Fruit fly (Drosophila melanogaster) whole organism, embryonic: ENCODE data around the gene Tsen2.

Source experiments
- Adf1 ChIP-seq: fragments of 200-800 bp; sonication (Bioruptor generic); IDR thresholded peaks from 2 replicates; pipeline ENCODE4 v1.3.6; 2022; ENCODE audit warnings: missing biosample characterization, missing genetic modification characterization
- Atf6 ChIP-seq: fragments of 200-800 bp; sonication (Bioruptor generic); IDR thresholded peaks from 2 replicates; pipeline ENCODE4 v1.3.6; 2022; ENCODE audit warnings: missing biosample characterization, missing genetic modification characterization
- Blimp-1 ChIP-seq: fragments of 200-800 bp; sonication (Bioruptor generic); optimal IDR thresholded peaks from 3 replicates; lab custom pipeline; 2018; ENCODE audit warnings: missing biosample characterization, missing genetic modification characterization, mild to moderate bottlenecking, moderate library complexity, missing genetic modification reagents
- C15 ChIP-seq: fragments of 200-800 bp; sonication (Bioruptor generic); IDR thresholded peaks from 3 replicates; pipeline ENCODE4 v1.3.6; 2022; ENCODE audit warnings: missing biosample characterization, missing genetic modification characterization
- CG10267 ChIP-seq: fragments of 200-800 bp; sonication (Bioruptor generic); optimal IDR thresholded peaks from 2 replicates; lab custom pipeline; 2018; ENCODE audit warnings: missing biosample characterization, mild to moderate bottlenecking, missing genetic modification characterization, moderate library complexity
- CG12769 ChIP-seq: fragments of 200-800 bp; sonication (Bioruptor generic); optimal IDR thresholded peaks from 2 replicates; lab custom pipeline; 2019; ENCODE audit warnings: missing biosample characterization, mild to moderate bottlenecking, missing genetic modification characterization, moderate library complexity
- CG13287 ChIP-seq: fragments of 200-800 bp; sonication (Bioruptor generic); IDR thresholded peaks from 2 replicates; pipeline ENCODE4 v1.3.6; 2022; ENCODE audit warnings: missing biosample characterization, missing genetic modification characterization; ENCODE audit not compliant: partially characterized antibody
- CG13424 ChIP-seq: fragments of 200-800 bp; sonication (Bioruptor generic); optimal IDR thresholded peaks from 2 replicates; lab custom pipeline; 2019; ENCODE audit warnings: missing biosample characterization, mild to moderate bottlenecking, missing genetic modification characterization, moderate library complexity
- CG15073 ChIP-seq: fragments of 200-800 bp; sonication (Bioruptor generic); optimal IDR thresholded peaks from 2 replicates; lab custom pipeline; 2016; ENCODE audit warnings: missing biosample characterization, missing genetic modification characterization
- CG18764 ChIP-seq: fragments of 200-800 bp; sonication (Bioruptor generic); optimal IDR thresholded peaks from 3 replicates; lab custom pipeline; 2016; ENCODE audit warnings: missing biosample characterization, missing genetic modification characterization
- CG2199 ChIP-seq: fragments of 200-800 bp; sonication (Bioruptor generic); IDR thresholded peaks from 3 replicates; pipeline ENCODE4 v1.3.6; 2022; ENCODE audit warnings: missing biosample characterization, missing genetic modification characterization
- CG2678 ChIP-seq: fragments of 200-800 bp; sonication (Bioruptor generic); optimal IDR thresholded peaks from 3 replicates; lab custom pipeline; 2019; ENCODE audit warnings: missing biosample characterization, mild to moderate bottlenecking, missing genetic modification characterization, moderate library complexity
- CG30020 ChIP-seq: fragments of 200-800 bp; optimal IDR thresholded peaks from 2 replicates; lab custom pipeline; 2019; ENCODE audit warnings: missing biosample characterization, mild to moderate bottlenecking, missing genetic modification characterization, moderate library complexity
- CG34224 ChIP-seq: fragments of 200-800 bp; sonication (Bioruptor generic); IDR thresholded peaks from 3 replicates; pipeline ENCODE4 v1.3.6; 2022; ENCODE audit warnings: missing biosample characterization, missing genetic modification characterization; ENCODE audit not compliant: partially characterized antibody
- CG4328 ChIP-seq: fragments of 200-800 bp; sonication (Bioruptor generic); optimal IDR thresholded peaks from 3 replicates; lab custom pipeline; 2017; ENCODE audit warnings: missing biosample characterization, missing genetic modification reagents, missing genetic modification characterization
- CG4820 ChIP-seq: fragments of 200-800 bp; sonication (Bioruptor generic); optimal IDR thresholded peaks from 3 replicates; lab custom pipeline; 2016; ENCODE audit warnings: missing biosample characterization, missing genetic modification characterization
- CG6765 ChIP-seq: fragments of 200-800 bp; sonication (Bioruptor generic); optimal IDR thresholded peaks from 3 replicates; lab custom pipeline; 2017; ENCODE audit warnings: missing biosample characterization, mild to moderate bottlenecking, missing genetic modification characterization
- CG6791 ChIP-seq: fragments of 200-800 bp; sonication (Bioruptor generic); IDR thresholded peaks from 3 replicates; pipeline ENCODE4 v1.3.6; 2022; ENCODE audit warnings: missing biosample characterization, missing genetic modification characterization; ENCODE audit not compliant: partially characterized antibody
- CG8290 ChIP-seq, 3 experiments: fragments of 200-800 bp; sonication (Bioruptor generic); optimal IDR thresholded peaks; 2 replicates each; lab custom pipeline; 2016 to 2019; ENCODE audit warnings: missing biosample characterization in 3 of 3, missing genetic modification characterization in 3 of 3, mild to moderate bottlenecking in 2 of 3, moderate library complexity in 1 of 3
- CG8359 ChIP-seq: fragments of 200-800 bp; sonication (Bioruptor generic); optimal IDR thresholded peaks from 2 replicates; lab custom pipeline; 2017; ENCODE audit warnings: missing biosample characterization, mild to moderate bottlenecking, missing genetic modification characterization, borderline replicate concordance
- CG9876 ChIP-seq: fragments of 200-800 bp; sonication (Bioruptor generic); optimal IDR thresholded peaks from 2 replicates; lab custom pipeline; 2016; ENCODE audit warnings: missing biosample characterization, missing genetic modification characterization
- Med ChIP-seq: fragments of 200-800 bp; sonication (Bioruptor generic); peaks from one replicate; lab custom pipeline; 2016; ENCODE audit warnings: missing biosample characterization, missing genetic modification characterization, mild to moderate bottlenecking, inconsistent platforms, moderate library complexity
- Neu2 ChIP-seq: fragments of 200-800 bp; sonication (Bioruptor generic); optimal IDR thresholded peaks from 3 replicates; lab custom pipeline; 2016; ENCODE audit warnings: missing biosample characterization, missing genetic modification characterization, borderline replicate concordance
- Oaz ChIP-seq: fragments of 200-800 bp; sonication (Bioruptor generic); IDR thresholded peaks from 2 replicates; pipeline ENCODE4 v1.3.6; 2022; ENCODE audit warnings: missing biosample characterization, missing genetic modification characterization
- Sox102F ChIP-seq: fragments of 200-800 bp; sonication (Bioruptor generic); optimal IDR thresholded peaks from 2 replicates; lab custom pipeline; 2018; ENCODE audit warnings: missing biosample characterization, mild to moderate bottlenecking, missing genetic modification characterization, moderate library complexity
- Trl ChIP-seq, 3 experiments: fragments of >200 bp in 2 of 3; fragments of 200-800 bp in 1 of 3; sonication (Bioruptor generic) in 1 of 3; optimal IDR thresholded peaks; 2 replicates in 1 of 3; 3 replicates in 2 of 3; lab custom pipeline; 2016 to 2017; ENCODE audit warnings: missing biosample characterization in 1 of 3, missing genetic modification characterization in 1 of 3
- amos ChIP-seq: fragments of 200-800 bp; sonication (Bioruptor generic); IDR thresholded peaks from 2 replicates; pipeline ENCODE4 v1.3.6; 2022; ENCODE audit warnings: missing biosample characterization, missing genetic modification characterization; ENCODE audit not compliant: partially characterized antibody
- ase ChIP-seq: fragments of 200-800 bp; sonication (Bioruptor generic); IDR thresholded peaks from 3 replicates; pipeline ENCODE4 v1.3.6; 2022; ENCODE audit warnings: missing biosample characterization, missing genetic modification characterization
- chinmo ChIP-seq: fragments of 200-800 bp; sonication (Bioruptor generic); IDR thresholded peaks from 4 replicates; pipeline ENCODE4 v1.3.6; 2022; ENCODE audit warnings: missing biosample characterization, missing genetic modification characterization; ENCODE audit not compliant: partially characterized antibody
- crp ChIP-seq, 2 experiments: fragments of 200-800 bp; sonication (Bioruptor generic); optimal IDR thresholded peaks; 2 replicates in 1 of 2; 3 replicates in 1 of 2; lab custom pipeline; 2017; ENCODE audit warnings: missing biosample characterization in 2 of 2, missing genetic modification characterization in 2 of 2, mild to moderate bottlenecking in 1 of 2, moderate library complexity in 1 of 2
- gsb-n ChIP-seq: fragments of 200-800 bp; sonication (Bioruptor generic); optimal IDR thresholded peaks from 3 replicates; lab custom pipeline; 2018; ENCODE audit warnings: missing biosample characterization, mild to moderate bottlenecking, missing genetic modification characterization
- odd ChIP-seq: fragments of 200-800 bp; sonication (Bioruptor generic); optimal IDR thresholded peaks from 2 replicates; lab custom pipeline; 2017; ENCODE audit warnings: missing biosample characterization, mild to moderate bottlenecking, missing genetic modification characterization
- phol ChIP-seq: fragments of 200-800 bp; sonication (Bioruptor generic); optimal IDR thresholded peaks from 3 replicates; lab custom pipeline; 2018; ENCODE audit warnings: missing biosample characterization, mild to moderate bottlenecking, missing genetic modification characterization, moderate library complexity
- prd ChIP-seq, 3 experiments: fragments of >200 bp in 2 of 3; fragments of 200-800 bp in 1 of 3; sonication (Bioruptor generic) in 1 of 3; optimal IDR thresholded peaks in 2 of 3; IDR thresholded peaks in 1 of 3; 2 replicates in 2 of 3; 3 replicates in 1 of 3; pipeline versions ENCODE4 v1.3.6 to Lab custom; 2017 to 2022; ENCODE audit warnings: missing biosample characterization in 1 of 3, missing genetic modification characterization in 1 of 3
- repo ChIP-seq: fragments of 200-800 bp; sonication (Bioruptor generic); optimal IDR thresholded peaks from 2 replicates; lab custom pipeline; 2016; ENCODE audit warnings: missing biosample characterization, missing genetic modification characterization
- sd ChIP-seq: fragments of 200-800 bp; sonication (Bioruptor generic); optimal IDR thresholded peaks from 3 replicates; lab custom pipeline; 2018; ENCODE audit warnings: missing biosample characterization, mild to moderate bottlenecking, missing genetic modification characterization, moderate library complexity
- sens ChIP-seq: fragments of 200-800 bp; sonication (Bioruptor generic); peaks from one replicate; lab custom pipeline; 2016; ENCODE audit warnings: missing biosample characterization, missing genetic modification characterization
- sob ChIP-seq: fragments of 200-800 bp; sonication (Bioruptor generic); IDR thresholded peaks from 2 replicates; pipeline ENCODE4 v1.3.6; 2022; ENCODE audit warnings: missing biosample characterization, missing genetic modification characterization
- stwl ChIP-seq: fragments of 200-800 bp; sonication (Bioruptor generic); optimal IDR thresholded peaks from 3 replicates; lab custom pipeline; 2018; ENCODE audit warnings: missing biosample characterization, mild to moderate bottlenecking, missing genetic modification characterization, moderate library complexity
- tx ChIP-seq: fragments of 200-800 bp; sonication (Bioruptor generic); optimal IDR thresholded peaks from 2 replicates; lab custom pipeline; 2016; ENCODE audit warnings: missing biosample characterization, missing genetic modification characterization
- vnd ChIP-seq: fragments of 200-800 bp; sonication (Bioruptor generic); IDR thresholded peaks from 3 replicates; pipeline ENCODE4 v1.3.6; 2022; ENCODE audit warnings: missing biosample characterization, missing genetic modification characterization; ENCODE audit not compliant: partially characterized antibody
- vvl ChIP-seq: fragments of 200-800 bp; sonication (Bioruptor generic); IDR thresholded peaks from 2 replicates; pipeline ENCODE4 v1.3.6; 2022; ENCODE audit warnings: missing biosample characterization, missing genetic modification characterization

The Tsen2 gene

DNA sequence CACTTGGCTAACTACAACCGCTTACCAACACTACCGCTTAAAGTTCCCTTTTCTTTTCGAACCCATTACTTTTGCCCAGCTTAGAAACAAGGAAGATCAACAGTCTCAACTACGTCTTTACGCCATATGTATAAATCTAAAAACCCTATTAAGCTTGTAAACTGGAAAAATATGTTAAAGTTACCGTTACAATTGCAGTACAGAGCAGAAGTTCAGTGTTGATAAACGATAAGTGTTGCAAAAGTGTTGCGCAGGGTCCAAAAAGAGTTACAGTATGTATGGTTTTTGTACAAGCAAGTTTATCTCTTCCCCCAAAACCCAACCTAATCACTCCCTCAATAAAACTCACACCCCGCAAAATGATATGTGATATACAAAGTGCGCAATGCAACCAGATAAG, 17.6 kb downstream of the Tsen2 start:
- TF ChIP-seq tx (GFP tag; lab: Kevin White, UChicago): no peak
- TF ChIP-seq Oaz (GFP tag; lab: Robert Waterston, UW): no peak
- no peak for TF ChIP-seq CG18764 (GFP tag; lab: Kevin White, UChicago)
- TF ChIP-seq CG6791 (GFP tag; lab: Robert Waterston, UW): 0 out of 3 replicates have a peak, but pooled peaks have one; percentile 42
- TF ChIP-seq CG10267 (tag; lab: Kevin White, UChicago): peak; percentile 17
- TF ChIP-seq stwl (tag; lab: Kevin White, UChicago): peak; percentile 95
- TF ChIP-seq sens (GFP tag; lab: Kevin White, UChicago): no peak
- TF ChIP-seq CG8290 (GFP tag; optimal IDR thresholded peaks at IDR 0.05; lab: Kevin White, UChicago): peak; percentile 33
- TF ChIP-seq CG8290 (tag; optimal IDR thresholded peaks at IDR 0.05; lab: Kevin White, UChicago): no peak
- TF ChIP-seq CG4328 (GFP tag; lab: Kevin White, UChicago): no peak

DNA sequence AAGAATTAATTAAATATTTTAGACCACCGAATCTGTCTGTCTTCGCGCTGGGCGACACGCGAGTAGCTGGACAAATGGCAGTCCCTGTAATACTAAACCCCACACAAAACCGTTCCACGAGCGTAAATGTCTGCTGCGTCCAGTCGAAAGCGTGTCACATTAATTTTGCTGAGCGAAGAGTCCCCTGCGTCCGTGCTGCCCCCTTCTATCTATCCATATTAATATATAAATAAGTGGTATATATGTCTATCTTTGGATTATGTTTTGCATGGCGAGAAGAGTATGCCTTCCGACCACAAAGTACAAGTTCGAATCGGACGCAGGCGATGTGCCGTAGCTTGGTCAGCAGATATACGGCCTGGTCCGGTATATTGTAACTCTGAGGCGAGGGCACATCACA, 22.8 kb downstream of the Tsen2 start:
- TF ChIP-seq Neu2 (GFP tag; lab: Kevin White, UChicago) (no peak), sens (GFP tag; lab: Kevin White, UChicago) (peak; percentile 61), CG2199 (0 out of 3 replicates have a peak, but pooled peaks have one; percentile 58)

DNA sequence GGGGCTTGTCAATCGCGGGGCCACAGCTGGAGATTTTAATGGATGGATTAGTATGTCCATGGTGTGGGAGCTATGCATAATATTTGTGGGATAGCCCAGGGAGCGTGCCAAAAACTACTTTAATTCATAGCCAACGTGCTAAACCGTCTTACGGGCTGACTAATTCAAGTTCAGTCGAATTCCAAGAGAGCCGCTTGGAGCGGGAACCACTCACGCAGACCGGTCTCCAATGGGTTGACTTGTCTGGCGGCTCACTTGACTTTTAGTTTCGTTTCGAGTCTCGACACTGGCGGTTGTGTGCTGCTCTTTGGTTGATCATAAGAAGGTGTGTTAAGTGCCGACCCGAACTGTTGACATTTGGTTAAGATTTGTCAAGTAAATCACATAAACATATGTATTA, 24.5 kb downstream of the Tsen2 start, which contains the start of gene yellow-b:
Gene yellow-b, plus strand, starts transcription at position 263 of the 400 bp plus-strand sequence.
- TF ChIP-seq CG12769 (tag; lab: Kevin White, UChicago): peak; percentile 72
- TF ChIP-seq CG13424 (tag; lab: Kevin White, UChicago): no peak
- TF ChIP-seq CG15073 (GFP tag; lab: Kevin White, UChicago): no peak
- TF ChIP-seq amos (GFP tag; lab: Robert Waterston, UW): 0 out of 2 replicates have a peak, but pooled peaks have one; percentile 9
- no peak for TF ChIP-seq CG30020
- no peak for TF ChIP-seq CG9876 (GFP tag; lab: Kevin White, UChicago)
- peak; percentile 14 to 21 for TF ChIP-seq Trl (optimal IDR thresholded peaks at IDR 0.05; lab: Kevin White, UChicago)
- TF ChIP-seq Trl (GFP tag; optimal IDR thresholded peaks at IDR 0.05; lab: Kevin White, UChicago): no peak
- TF ChIP-seq CG13287 (GFP tag; lab: Robert Waterston, UW): peak; percentile 29; the same call in 1 of the 2 replicates
- no peak for TF ChIP-seq Adf1 (GFP tag; lab: Robert Waterston, UW)
- TF ChIP-seq Med (GFP tag; lab: Kevin White, UChicago): peak; percentile 76
- TF ChIP-seq CG6765 (GFP tag; lab: Kevin White, UChicago): no peak
- TF ChIP-seq CG8359: no peak
- TF ChIP-seq phol (tag; lab: Kevin White, UChicago): no peak
- no peak for TF ChIP-seq Atf6 (GFP tag; lab: Robert Waterston, UW)
- peak; percentile 69; the same call in 1 of the 4 replicates for TF ChIP-seq chinmo (GFP tag; lab: Robert Waterston, UW)
- no peak for TF ChIP-seq repo (GFP tag; lab: Kevin White, UChicago)
- peak; percentile 93 for TF ChIP-seq Blimp-1 (GFP tag; lab: Kevin White, UChicago)
- peak; percentile 53 for TF ChIP-seq vvl (GFP tag; lab: Robert Waterston, UW)
- peak; percentile 31; the same call in 1 of the 2 replicates for TF ChIP-seq sob
- 0 out of 3 replicates have a peak, but pooled peaks have one; percentile 20 for TF ChIP-seq CG34224
- no peak for TF ChIP-seq C15 (GFP tag; lab: Robert Waterston, UW)
- no peak for TF ChIP-seq ase (GFP tag; lab: Robert Waterston, UW)
- TF ChIP-seq gsb-n (tag; lab: Kevin White, UChicago): no peak
- no peak for TF ChIP-seq Sox102F (GFP tag; lab: Kevin White, UChicago)
- TF ChIP-seq prd (optimal IDR thresholded peaks at IDR 0.05; lab: Kevin White, UChicago): no peak
- no peak for TF ChIP-seq prd (GFP tag; IDR thresholded peaks at IDR 0.05; lab: Robert Waterston, UW)
- no peak for TF ChIP-seq vnd
- no peak for TF ChIP-seq CG4820 (GFP tag; lab: Kevin White, UChicago)
- TF ChIP-seq crp (GFP tag; optimal IDR thresholded peaks at IDR 0.05; lab: Kevin White, UChicago): no peak
- peak; percentile 98 for TF ChIP-seq sd (tag; lab: Kevin White, UChicago)
- no peak for TF ChIP-seq CG2678
- TF ChIP-seq odd (GFP tag; lab: Kevin White, UChicago): no peak
